Worm (Caenorhabditis elegans) whole organism, L1 larva: ENCODE measurements around the gene pfk-1.1.

Source experiments
- C04F5.9 ChIP-seq: sonication (generic microtip); optimal IDR thresholded peaks from 2 replicates; lab custom pipeline; 2016; ENCODE audit warnings: missing genetic modification characterization, missing compliant biosample characterization
- C16A3.4 ChIP-seq: fragments of 150-350 bp; optimal IDR thresholded peaks from 2 replicates; lab custom pipeline; 2014; ENCODE audit warnings: missing biosample characterization, missing genetic modification characterization
- C34B4.2 ChIP-seq: sonication (generic microtip); optimal IDR thresholded peaks from 2 replicates; lab custom pipeline; 2017; ENCODE audit warnings: mild to moderate bottlenecking, missing genetic modification characterization, missing compliant biosample characterization
- F16B12.6 ChIP-seq: fragments of 150-350 bp; optimal IDR thresholded peaks from 2 replicates; lab custom pipeline; 2014; ENCODE audit warnings: missing biosample characterization, missing genetic modification characterization
- Y116A8C.19 ChIP-seq: sonication (generic microtip); optimal IDR thresholded peaks from 2 replicates; lab custom pipeline; 2016; ENCODE audit warnings: missing compliant biosample characterization, missing genetic modification characterization, borderline replicate concordance
- aha-1 ChIP-seq: fragments of 150-350 bp; optimal IDR thresholded peaks from 2 replicates; lab custom pipeline; 2014; ENCODE audit warnings: missing biosample characterization, missing genetic modification characterization
- alr-1 ChIP-seq: fragments of 200-800 bp; sonication (Bioruptor generic); optimal IDR thresholded peaks from 2 replicates; lab custom pipeline; 2018; ENCODE audit warnings: borderline replicate concordance, mild to moderate bottlenecking, missing genetic modification characterization, missing compliant biosample characterization
- aly-2 ChIP-seq: fragments of 150-350 bp; optimal IDR thresholded peaks from 2 replicates; lab custom pipeline; 2014; ENCODE audit warnings: missing biosample characterization, missing genetic modification characterization
- ama-1 ChIP-seq: fragments of 150-350 bp; optimal IDR thresholded peaks from 2 replicates; lab custom pipeline; 2014
- blmp-1 ChIP-seq: fragments of 150-350 bp; optimal IDR thresholded peaks from 2 replicates; lab custom pipeline; 2014; ENCODE audit warnings: missing biosample characterization, missing genetic modification characterization
- ceh-8 ChIP-seq: fragments of 200-800 bp; sonication (Bioruptor generic); optimal IDR thresholded peaks from 2 replicates; lab custom pipeline; 2018; ENCODE audit warnings: mild to moderate bottlenecking, missing genetic modification characterization, moderate library complexity, missing compliant biosample characterization
- ceh-82 ChIP-seq, 3 experiments: fragments of 150-350 bp in 1 of 3; sonication (generic microtip) in 2 of 3; optimal IDR thresholded peaks; 2 replicates each; lab custom pipeline; 2014 to 2017; ENCODE audit warnings: missing biosample characterization in 3 of 3, missing genetic modification characterization in 3 of 3
- ceh-90 ChIP-seq: sonication (generic microtip); optimal IDR thresholded peaks from 2 replicates; lab custom pipeline; 2016; ENCODE audit warnings: missing genetic modification characterization, missing compliant biosample characterization
- dpl-1 ChIP-seq, 3 experiments: fragments of 150-350 bp in 2 of 3; sonication (generic microtip) in 1 of 3; optimal IDR thresholded peaks; 2 replicates each; lab custom pipeline; 2014 to 2017; ENCODE audit warnings: missing biosample characterization in 3 of 3, missing genetic modification characterization in 3 of 3, missing genetic modification reagents in 3 of 3
- egl-13 ChIP-seq: sonication (generic microtip); optimal IDR thresholded peaks from 2 replicates; lab custom pipeline; 2016; ENCODE audit warnings: missing genotype, missing genetic modification reagents, missing genetic modification characterization, missing compliant biosample characterization
- elt-3 ChIP-seq, 6 experiments: fragments of 150-350 bp in 1 of 6; sonication (generic microtip); optimal IDR thresholded peaks; 2 replicates each; lab custom pipeline; 2017 to 2018; ENCODE audit warnings: missing biosample characterization in 6 of 6, missing genetic modification characterization in 6 of 6, inconsistent platforms in 1 of 6
- ets-5 ChIP-seq: fragments of 200-800 bp; sonication (Bioruptor generic); IDR thresholded peaks from 2 replicates; pipeline ENCODE4 v1.3.6; 2022; ENCODE audit warnings: missing genetic modification characterization, missing compliant biosample characterization
- fkh-4 ChIP-seq: sonication (generic microtip); optimal IDR thresholded peaks from 2 replicates; lab custom pipeline; 2016; ENCODE audit warnings: missing compliant biosample characterization, missing genetic modification characterization, borderline replicate concordance
- fos-1 ChIP-seq: fragments of 150-350 bp; optimal IDR thresholded peaks from 2 replicates; lab custom pipeline; 2014; ENCODE audit warnings: missing biosample characterization, missing genetic modification characterization
- hlh-4 ChIP-seq: sonication (generic microtip); optimal IDR thresholded peaks from 2 replicates; lab custom pipeline; 2016; ENCODE audit warnings: mild to moderate bottlenecking, missing genetic modification characterization, missing compliant biosample characterization
- isw-1 ChIP-seq: fragments of 200-800 bp; sonication (Bioruptor generic); IDR thresholded peaks from 2 replicates; pipeline ENCODE4 v1.3.6; 2022; ENCODE audit warnings: missing genetic modification characterization, missing compliant biosample characterization
- jun-1 ChIP-seq: fragments of 150-350 bp; optimal IDR thresholded peaks from 2 replicates; lab custom pipeline; 2014; ENCODE audit warnings: missing biosample characterization, missing genetic modification reagents, missing genetic modification characterization
- lin-15B ChIP-seq: fragments of 150-350 bp; sonication (generic microtip); optimal IDR thresholded peaks from 3 replicates; lab custom pipeline; 2014; ENCODE audit warnings: missing biosample characterization, missing genetic modification characterization
- lin-35 ChIP-seq, 2 experiments: fragments of 150-350 bp; optimal IDR thresholded peaks; 2 replicates each; lab custom pipeline; 2014; ENCODE audit warnings: missing biosample characterization in 2 of 2, missing genetic modification characterization in 2 of 2, missing genetic modification reagents in 2 of 2
- lin-39 ChIP-seq: fragments of 150-350 bp; optimal IDR thresholded peaks from 2 replicates; lab custom pipeline; 2014; ENCODE audit warnings: missing biosample characterization, missing genetic modification reagents, missing genetic modification characterization
- lsy-2 ChIP-seq, 2 experiments: fragments of 150-350 bp; optimal IDR thresholded peaks; 2 replicates each; lab custom pipeline; 2014; ENCODE audit warnings: missing biosample characterization in 2 of 2, missing genetic modification characterization in 2 of 2
- mdl-1 ChIP-seq, 2 experiments: fragments of 150-350 bp; optimal IDR thresholded peaks; 2 replicates each; lab custom pipeline; 2014 to 2017; ENCODE audit warnings: missing biosample characterization in 2 of 2, missing genetic modification characterization in 2 of 2, inconsistent platforms in 1 of 2
- mep-1 ChIP-seq: fragments of 150-350 bp; optimal IDR thresholded peaks from 2 replicates; lab custom pipeline; 2014; ENCODE audit warnings: missing biosample characterization, missing genetic modification characterization
- nhr-11 ChIP-seq: fragments of 150-350 bp; optimal IDR thresholded peaks from 2 replicates; lab custom pipeline; 2014; ENCODE audit warnings: missing biosample characterization, missing genetic modification characterization
- nhr-20 ChIP-seq: sonication (generic microtip); optimal IDR thresholded peaks from 2 replicates; lab custom pipeline; 2016; ENCODE audit warnings: mild to moderate bottlenecking, missing genetic modification characterization, missing compliant biosample characterization
- nhr-237 ChIP-seq: fragments of 150-350 bp; optimal IDR thresholded peaks from 2 replicates; lab custom pipeline; 2014; ENCODE audit warnings: missing biosample characterization, missing genetic modification characterization
- nhr-47 ChIP-seq: sonication (generic microtip); optimal IDR thresholded peaks from 2 replicates; lab custom pipeline; 2016; ENCODE audit warnings: mild to moderate bottlenecking, missing genetic modification characterization, moderate library complexity, missing compliant biosample characterization
- nhr-71 ChIP-seq: sonication (generic microtip); optimal IDR thresholded peaks from 2 replicates; lab custom pipeline; 2016; ENCODE audit warnings: mild to moderate bottlenecking, missing genetic modification characterization, moderate library complexity, missing compliant biosample characterization
- nhr-77 ChIP-seq: fragments of 150-350 bp; optimal IDR thresholded peaks from 2 replicates; lab custom pipeline; 2014; ENCODE audit warnings: missing biosample characterization, missing genetic modification characterization
- nhr-85 ChIP-seq: sonication (generic microtip); peaks from one replicate; lab custom pipeline; 2016; ENCODE audit warnings: missing genetic modification characterization, inconsistent platforms, missing compliant biosample characterization
- nhr-90 ChIP-seq: sonication (generic microtip); optimal IDR thresholded peaks from 2 replicates; lab custom pipeline; 2016; ENCODE audit warnings: mild to moderate bottlenecking, missing genetic modification characterization, missing compliant biosample characterization; ENCODE audit not compliant: poor library complexity
- pag-3 ChIP-seq: sonication (generic microtip); optimal IDR thresholded peaks from 2 replicates; lab custom pipeline; 2017; ENCODE audit warnings: missing genetic modification characterization, mild to moderate bottlenecking, missing compliant biosample characterization, antibody characterized with exemption, borderline replicate concordance; ENCODE audit not compliant: insufficient read depth
- rnt-1 ChIP-seq: sonication (generic microtip); optimal IDR thresholded peaks from 2 replicates; lab custom pipeline; 2016; ENCODE audit warnings: mild to moderate bottlenecking, missing genetic modification characterization, moderate library complexity, missing compliant biosample characterization
- skn-1 ChIP-seq: fragments of 150-350 bp; optimal IDR thresholded peaks from 2 replicates; lab custom pipeline; 2014; ENCODE audit warnings: missing biosample characterization, missing genetic modification characterization
- snu-23 ChIP-seq: sonication (generic microtip); optimal IDR thresholded peaks from 2 replicates; lab custom pipeline; 2016; ENCODE audit warnings: missing genetic modification characterization, missing compliant biosample characterization
- sptf-1 ChIP-seq: fragments of 150-350 bp; optimal IDR thresholded peaks from 2 replicates; lab custom pipeline; 2014; ENCODE audit warnings: missing biosample characterization, missing genetic modification characterization
- sup-37 ChIP-seq: fragments of 200-800 bp; sonication (Bioruptor generic); optimal IDR thresholded peaks from 2 replicates; lab custom pipeline; 2018; ENCODE audit warnings: mild to moderate bottlenecking, missing genetic modification characterization, missing compliant biosample characterization
- swsn-7 ChIP-seq: sonication (generic microtip); optimal IDR thresholded peaks from 2 replicates; lab custom pipeline; 2016; ENCODE audit warnings: missing genetic modification characterization, missing compliant biosample characterization
- unc-30 ChIP-seq: sonication (generic microtip); optimal IDR thresholded peaks from 2 replicates; lab custom pipeline; 2017; ENCODE audit warnings: missing biosample characterization, missing genetic modification characterization
- unc-86 ChIP-seq: sonication (generic microtip); optimal IDR thresholded peaks from 2 replicates; lab custom pipeline; 2016; ENCODE audit warnings: missing genetic modification characterization, missing compliant biosample characterization
- unc-98 ChIP-seq: fragments of 200-800 bp; sonication (Bioruptor generic); IDR thresholded peaks from 2 replicates; pipeline ENCODE4 v1.3.6; 2022; ENCODE audit warnings: missing genetic modification characterization, missing compliant biosample characterization
- vab-15 ChIP-seq: sonication (generic microtip); optimal IDR thresholded peaks from 2 replicates; lab custom pipeline; 2017; ENCODE audit warnings: missing genotype, mild to moderate bottlenecking, missing genetic modification characterization, missing compliant biosample characterization
- xbp-1 ChIP-seq: sonication (generic microtip); optimal IDR thresholded peaks from 2 replicates; lab custom pipeline; 2016; ENCODE audit warnings: missing genetic modification characterization, missing compliant biosample characterization
- ztf-11 ChIP-seq, 2 experiments: sonication (generic microtip); optimal IDR thresholded peaks; 2 replicates each; lab custom pipeline; 2016 to 2017; ENCODE audit warnings: missing genetic modification characterization in 2 of 2, missing biosample characterization in 1 of 2, missing compliant biosample characterization in 1 of 2
- ztf-4 ChIP-seq: fragments of 150-350 bp; optimal IDR thresholded peaks from 2 replicates; lab custom pipeline; 2014; ENCODE audit warnings: missing biosample characterization, missing genetic modification characterization

pfk-1.1 gene

ce11 chrX:2940572-2940971, at the start of gene pfk-1.1:
TSS of gene pfk-1.1 (plus strand) at chrX:2940872.
- TF ChIP-seq jun-1 (tag; lab: Kevin White, UChicago) (no peak), ama-1 (lab: Kevin White, UChicago) (no peak), F16B12.6 (tag; lab: Kevin White, UChicago) (no peak), fos-1 (tag; lab: Kevin White, UChicago) (no peak), unc-30 (tag; lab: Kevin White, UChicago) (no peak), unc-98 (GFP tag; lab: Robert Waterston, UW) (no peak), blmp-1 (no peak)

ce11 chrX:2891141-2891739, 49.4 kb upstream of the pfk-1.1 start, which contains the start of gene B0410.3:
TSS of gene B0410.3 (minus strand) at chrX:2891491.
- TF ChIP-seq nhr-237 (no peak), aha-1 (no peak), fos-1 (tag; lab: Kevin White, UChicago) (peak; percentile 17), skn-1 (tag; lab: Kevin White, UChicago) (no peak), nhr-47 (tag; lab: Kevin White, UChicago) (peak; percentile 64), isw-1 (GFP tag; lab: Robert Waterston, UW) (no peak), fkh-4 (tag; lab: Kevin White, UChicago) (no peak), nhr-90 (tag; lab: Kevin White, UChicago) (peak; percentile 85), C16A3.4 (tag; lab: Kevin White, UChicago) (peak; percentile 46), nhr-20 (tag; lab: Kevin White, UChicago) (peak; percentile 84), hlh-4 (tag; lab: Kevin White, UChicago) (no peak), dpl-1 (GFP tag; optimal IDR thresholded peaks at IDR 0.05; lab: Kevin White, UChicago) (peak in 1 of 3 experiments; percentile 7), nhr-77 (tag; lab: Kevin White, UChicago) (peak; percentile 20), C34B4.2 (tag; lab: Kevin White, UChicago) (no peak), sptf-1 (tag; lab: Kevin White, UChicago) (no peak), lin-15B (tag; lab: Kevin White, UChicago) (no peak), rnt-1 (tag; lab: Kevin White, UChicago) (no peak), vab-15 (tag; lab: Kevin White, UChicago) (peak; percentile 67), alr-1 (tag; lab: Kevin White, UChicago) (no peak), ets-5 (GFP tag; lab: Robert Waterston, UW) (no peak), elt-3 (tag; optimal IDR thresholded peaks at IDR 0.05; lab: Kevin White, UChicago) (peak; percentile 33 to 96 (median 88)), lin-35 (GFP tag; optimal IDR thresholded peaks at IDR 0.05; lab: Kevin White, UChicago) (peak; percentile 7 to 60), ztf-4 (tag; lab: Kevin White, UChicago) (peak; percentile 62), aly-2 (tag; lab: Kevin White, UChicago) (no peak), lsy-2 (tag; optimal IDR thresholded peaks at IDR 0.05; lab: Kevin White, UChicago) (peak; percentile 30 to 68), pag-3 (no peak), swsn-7 (tag; lab: Kevin White, UChicago) (peak; percentile 6), ztf-11 (tag; optimal IDR thresholded peaks at IDR 0.05; lab: Kevin White, UChicago) (no peak), sup-37 (no peak), ceh-8 (GFP tag; lab: Kevin White, UChicago) (no peak), egl-13 (tag; lab: Kevin White, UChicago) (no peak), jun-1 (tag; lab: Kevin White, UChicago) (peak; percentile 5), lin-39 (tag; lab: Kevin White, UChicago) (no peak), F16B12.6 (tag; lab: Kevin White, UChicago) (no peak), nhr-11 (tag; lab: Kevin White, UChicago) (no peak), mep-1 (peak; percentile 47), xbp-1 (tag; lab: Kevin White, UChicago) (no peak), Y116A8C.19 (tag; lab: Kevin White, UChicago) (no peak), blmp-1 (peak; percentile 89), ceh-90 (tag; lab: Kevin White, UChicago) (no peak), unc-86 (tag; lab: Kevin White, UChicago) (no peak), snu-23 (GFP tag; lab: Kevin White, UChicago) (peak; percentile 78), mdl-1 (tag; optimal IDR thresholded peaks at IDR 0.05; lab: Kevin White, UChicago) (peak in 1 of 2 experiments; percentile 79), ceh-82 (tag; optimal IDR thresholded peaks at IDR 0.05; lab: Kevin White, UChicago) (no peak), nhr-85 (tag; lab: Kevin White, UChicago) (peak; percentile 99), nhr-71 (tag; lab: Kevin White, UChicago) (peak; percentile 86), ama-1 (lab: Kevin White, UChicago) (no peak), C04F5.9 (no peak)
